Worm (Caenorhabditis elegans) whole organism, L4/young adult: ENCODE measurements around the gene Y11D7A.10.

Experiments used
- W03F9.2 ChIP-seq: fragments of 150-350 bp; optimal IDR thresholded peaks from 2 replicates; lab custom pipeline; 2014; ENCODE audit warnings: missing biosample characterization, missing genetic modification characterization
- him-1 ChIP-seq: sonication (generic microtip); optimal IDR thresholded peaks from 2 replicates; lab custom pipeline; 2016; ENCODE audit warnings: missing genotype, missing genetic modification reagents, missing genetic modification characterization, missing compliant biosample characterization

ce11 chrIV:9256017-9256416 lies 3.6 kb downstream of the Y11D7A.10 start, which contains the start of gene Y11D7A.9:
- TF ChIP-seq W03F9.2 (tag; lab: Kevin White, UChicago) = no peak
- no peak for TF ChIP-seq him-1 (tag; lab: Kevin White, UChicago)
